Worm (Caenorhabditis elegans) whole organism, young adult: Measurements from ENCODE around the gene F55G1.7.

Experiments used
- C06A6.2 ChIP-seq: fragments of 200-800 bp; sonication (Bioruptor generic); conservative IDR thresholded peaks from 2 replicates; pipeline ENCODE4 v1.3.6; 2022; ENCODE audit warnings: missing genetic modification characterization, missing compliant biosample characterization
- ZK185.1 ChIP-seq: sonication (generic microtip); optimal IDR thresholded peaks from 2 replicates; lab custom pipeline; 2016; ENCODE audit warnings: mild to moderate bottlenecking, missing genetic modification characterization, missing compliant biosample characterization; ENCODE audit not compliant: poor library complexity, severe bottlenecking
- snpc-4 ChIP-seq, 5 experiments: fragments of 150-350 bp in 1 of 5; sonication (generic microtip) in 4 of 5; optimal IDR thresholded peaks; 2 replicates each; lab custom pipeline; 2014 to 2018; ENCODE audit warnings: missing genetic modification characterization in 5 of 5, missing biosample characterization in 3 of 5, antibody characterized with exemption in 2 of 5, mild to moderate bottlenecking in 2 of 5, missing compliant biosample characterization in 2 of 5, missing genotype in 2 of 5, moderate library complexity in 2 of 5, missing genetic modification reagents in 1 of 5

- TF ChIP-seq ZK185.1 (tag; lab: Kevin White, UChicago): no peak
- no peak for TF ChIP-seq C06A6.2 (GFP tag; lab: Robert Waterston, UW)
- no peak for TF ChIP-seq snpc-4 (GFP tag; optimal IDR thresholded peaks at IDR 0.05; lab: Kevin White, UChicago)
- peak in 1 of 4 experiments; percentile 75 for TF ChIP-seq snpc-4 (tag; optimal IDR thresholded peaks at IDR 0.05; lab: Kevin White, UChicago)
Observed at ce11 chrIV:7488457-7488783, 18.8 kb upstream of the F55G1.7 start.
